Worm (Caenorhabditis elegans) whole organism, L1 larva: ENCODE measurements around the gene C02G6.3.

ENCODE experiments used
- C34B4.2 ChIP-seq: sonication (generic microtip); optimal IDR thresholded peaks from 2 replicates; lab custom pipeline; 2017; ENCODE audit warnings: mild to moderate bottlenecking, missing genetic modification characterization, missing compliant biosample characterization
- ceh-63 ChIP-seq: fragments of 200-800 bp; sonication (Bioruptor generic); optimal IDR thresholded peaks from 2 replicates; lab custom pipeline; 2018; ENCODE audit warnings: mild to moderate bottlenecking, missing genetic modification characterization, missing compliant biosample characterization
- ceh-82 ChIP-seq, 3 experiments: fragments of 150-350 bp in 1 of 3; sonication (generic microtip) in 2 of 3; optimal IDR thresholded peaks; 2 replicates each; lab custom pipeline; 2014 to 2017; ENCODE audit warnings: missing biosample characterization in 3 of 3, missing genetic modification characterization in 3 of 3
- dpl-1 ChIP-seq, 3 experiments: fragments of 150-350 bp in 2 of 3; sonication (generic microtip) in 1 of 3; optimal IDR thresholded peaks; 2 replicates each; lab custom pipeline; 2014 to 2017; ENCODE audit warnings: missing biosample characterization in 3 of 3, missing genetic modification characterization in 3 of 3, missing genetic modification reagents in 3 of 3
- efl-1 ChIP-seq, 4 experiments: fragments of 150-350 bp; optimal IDR thresholded peaks in 3 of 4; peaks in 1 of 4; 1 replicate in 1 of 4; 2 replicates in 3 of 4; lab custom pipeline; 2014; ENCODE audit warnings: missing biosample characterization in 2 of 4, missing genetic modification characterization in 2 of 4, missing genetic modification reagents in 2 of 4
- irx-1 ChIP-seq: sonication (generic microtip); optimal IDR thresholded peaks from 2 replicates; lab custom pipeline; 2016; ENCODE audit warnings: missing genetic modification characterization, missing compliant biosample characterization
- lin-13 ChIP-seq: fragments of 150-350 bp; optimal IDR thresholded peaks from 2 replicates; lab custom pipeline; 2014; ENCODE audit warnings: missing biosample characterization, missing genetic modification reagents, missing genetic modification characterization
- mep-1 ChIP-seq: fragments of 150-350 bp; optimal IDR thresholded peaks from 2 replicates; lab custom pipeline; 2014; ENCODE audit warnings: missing biosample characterization, missing genetic modification characterization
- pag-3 ChIP-seq: sonication (generic microtip); optimal IDR thresholded peaks from 2 replicates; lab custom pipeline; 2017; ENCODE audit warnings: missing genetic modification characterization, mild to moderate bottlenecking, missing compliant biosample characterization, antibody characterized with exemption, borderline replicate concordance; ENCODE audit not compliant: insufficient read depth
- skn-1 ChIP-seq: fragments of 150-350 bp; optimal IDR thresholded peaks from 2 replicates; lab custom pipeline; 2014; ENCODE audit warnings: missing biosample characterization, missing genetic modification characterization
- snpc-4 ChIP-seq: fragments of 150-350 bp; optimal IDR thresholded peaks from 2 replicates; lab custom pipeline; 2014; ENCODE audit warnings: missing biosample characterization, missing genetic modification characterization
- sup-37 ChIP-seq: fragments of 200-800 bp; sonication (Bioruptor generic); optimal IDR thresholded peaks from 2 replicates; lab custom pipeline; 2018; ENCODE audit warnings: mild to moderate bottlenecking, missing genetic modification characterization, missing compliant biosample characterization
- ztf-11 ChIP-seq, 2 experiments: sonication (generic microtip); optimal IDR thresholded peaks; 2 replicates each; lab custom pipeline; 2016 to 2017; ENCODE audit warnings: missing genetic modification characterization in 2 of 2, missing biosample characterization in 1 of 2, missing compliant biosample characterization in 1 of 2

DNA sequence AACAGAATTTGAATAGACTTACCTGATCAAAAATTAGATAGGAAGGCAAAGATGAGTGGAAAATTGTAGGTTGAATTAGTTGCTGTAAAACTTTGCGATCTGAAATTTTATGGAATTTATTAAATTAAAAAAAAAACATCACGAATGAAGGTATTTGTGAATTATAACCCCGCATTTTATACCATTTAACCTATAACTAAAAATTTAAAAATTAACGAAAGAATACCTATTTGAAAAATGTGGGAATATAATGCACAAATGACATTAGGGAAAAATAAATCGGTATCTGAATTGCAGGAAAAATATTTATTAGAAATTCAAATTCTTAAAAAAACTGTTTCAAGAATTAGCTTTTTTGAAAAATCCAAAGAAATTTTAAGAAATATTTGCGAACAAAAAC, 10.9 kb upstream of the C02G6.3 start, which contains the start of gene F26F12.4:
- no peak for TF ChIP-seq C34B4.2 (tag; lab: Kevin White, UChicago)
- no peak for TF ChIP-seq mep-1 (tag; lab: Kevin White, UChicago)
- no peak for TF ChIP-seq ztf-11 (tag; optimal IDR thresholded peaks at IDR 0.05; lab: Kevin White, UChicago)
- TF ChIP-seq ceh-82 (tag; optimal IDR thresholded peaks at IDR 0.05; lab: Kevin White, UChicago) = no peak
- no peak for TF ChIP-seq skn-1 (tag; lab: Kevin White, UChicago)
- no peak for TF ChIP-seq sup-37 (GFP tag; lab: Kevin White, UChicago)
- no peak for TF ChIP-seq pag-3 (tag; lab: Kevin White, UChicago)
- TF ChIP-seq efl-1 (optimal IDR thresholded peaks at IDR 0.05; lab: Kevin White, UChicago) = no peak
- no peak for TF ChIP-seq efl-1 (GFP tag; optimal IDR thresholded peaks at IDR 0.05 in 1 of 2; lab: Kevin White, UChicago)
- TF ChIP-seq snpc-4 = no peak
- TF ChIP-seq dpl-1 (GFP tag; optimal IDR thresholded peaks at IDR 0.05; lab: Kevin White, UChicago) = no peak
- no peak for TF ChIP-seq lin-13
- TF ChIP-seq irx-1 (tag; lab: Kevin White, UChicago) = no peak
- no peak for TF ChIP-seq ceh-63 (GFP tag; lab: Kevin White, UChicago)
